Worm (Caenorhabditis elegans) whole organism, late embryonic: Measurements from ENCODE around the gene Y39E4B.13.

Source experiments
- C38D4.7 ChIP-seq: fragments of 200-800 bp; sonication (Bioruptor generic); optimal IDR thresholded peaks from 2 replicates; lab custom pipeline; 2018; ENCODE audit warnings: mild to moderate bottlenecking, missing genetic modification characterization, moderate library complexity, missing compliant biosample characterization
- F13H6.1 ChIP-seq: sonication (generic microtip); optimal IDR thresholded peaks from 2 replicates; lab custom pipeline; 2016; ENCODE audit warnings: missing genetic modification characterization, missing compliant biosample characterization
- K09A11.1 ChIP-seq: sonication (generic microtip); optimal IDR thresholded peaks from 2 replicates; lab custom pipeline; 2017; ENCODE audit warnings: antibody characterized with exemption, mild to moderate bottlenecking, missing genetic modification characterization, missing compliant biosample characterization; ENCODE audit not compliant: insufficient read depth
- T23F11.4 ChIP-seq: fragments of 200-800 bp; sonication (Bioruptor generic); optimal IDR thresholded peaks from 2 replicates; lab custom pipeline; 2018; ENCODE audit warnings: mild to moderate bottlenecking, missing genetic modification characterization, missing compliant biosample characterization
- Y22D7AL.16 ChIP-seq: sonication (generic microtip); optimal IDR thresholded peaks from 2 replicates; lab custom pipeline; 2016; ENCODE audit warnings: missing genetic modification characterization, missing compliant biosample characterization
- ahr-1 ChIP-seq: sonication (generic microtip); optimal IDR thresholded peaks from 2 replicates; lab custom pipeline; 2016; ENCODE audit warnings: missing genetic modification characterization, missing compliant biosample characterization
- ceh-14 ChIP-seq: sonication (generic microtip); optimal IDR thresholded peaks from 2 replicates; lab custom pipeline; 2016; ENCODE audit warnings: missing genotype, missing genetic modification characterization, missing compliant biosample characterization
- ceh-18 ChIP-seq: sonication (generic microtip); optimal IDR thresholded peaks from 2 replicates; lab custom pipeline; 2016; ENCODE audit warnings: missing genetic modification characterization, missing compliant biosample characterization
- ceh-19 ChIP-seq: fragments of 200-800 bp; sonication (Bioruptor generic); optimal IDR thresholded peaks from 2 replicates; lab custom pipeline; 2018; ENCODE audit warnings: mild to moderate bottlenecking, missing genetic modification characterization, missing compliant biosample characterization
- ceh-22 ChIP-seq: sonication (generic microtip); optimal IDR thresholded peaks from 2 replicates; lab custom pipeline; 2017; ENCODE audit warnings: missing biosample characterization, missing genetic modification characterization
- ceh-24 ChIP-seq: sonication (generic microtip); optimal IDR thresholded peaks from 2 replicates; lab custom pipeline; 2016; ENCODE audit warnings: mild to moderate bottlenecking, missing genetic modification characterization, missing compliant biosample characterization
- ceh-31 ChIP-seq: sonication (generic microtip); optimal IDR thresholded peaks from 2 replicates; lab custom pipeline; 2016; ENCODE audit warnings: missing genetic modification characterization, missing compliant biosample characterization
- ceh-34 ChIP-seq: sonication (generic microtip); optimal IDR thresholded peaks from 2 replicates; lab custom pipeline; 2016; ENCODE audit warnings: mild to moderate bottlenecking, missing genetic modification characterization, missing compliant biosample characterization
- ceh-6 ChIP-seq: fragments of 200-800 bp; sonication (Bioruptor generic); optimal IDR thresholded peaks from 2 replicates; lab custom pipeline; 2018; ENCODE audit warnings: mild to moderate bottlenecking, missing genetic modification characterization, missing compliant biosample characterization
- che-1 ChIP-seq: sonication (generic microtip); optimal IDR thresholded peaks from 2 replicates; lab custom pipeline; 2016; ENCODE audit warnings: mild to moderate bottlenecking, missing genetic modification characterization, missing compliant biosample characterization
- dve-1 ChIP-seq: sonication (generic microtip); optimal IDR thresholded peaks from 2 replicates; lab custom pipeline; 2017; ENCODE audit warnings: antibody characterized with exemption, mild to moderate bottlenecking, missing genetic modification characterization, missing compliant biosample characterization
- fax-1 ChIP-seq: sonication (generic microtip); optimal IDR thresholded peaks from 2 replicates; lab custom pipeline; 2016; ENCODE audit warnings: missing genotype, missing genetic modification characterization, missing compliant biosample characterization
- fkh-10 ChIP-seq: fragments of 150-350 bp; optimal IDR thresholded peaks from 2 replicates; lab custom pipeline; 2014; ENCODE audit warnings: missing biosample characterization, missing genetic modification reagents, missing genetic modification characterization
- gmeb-2 ChIP-seq: sonication (generic microtip); optimal IDR thresholded peaks from 2 replicates; lab custom pipeline; 2016; ENCODE audit warnings: missing genetic modification characterization, inconsistent platforms, missing compliant biosample characterization
- hlh-13 ChIP-seq: fragments of 200-800 bp; sonication (Bioruptor generic); optimal IDR thresholded peaks from 2 replicates; lab custom pipeline; 2018; ENCODE audit warnings: mild to moderate bottlenecking, missing genetic modification characterization, missing compliant biosample characterization
- hlh-15 ChIP-seq: sonication (generic microtip); optimal IDR thresholded peaks from 2 replicates; lab custom pipeline; 2016; ENCODE audit warnings: missing genetic modification characterization, missing compliant biosample characterization
- hlh-30 ChIP-seq: sonication (generic microtip); optimal IDR thresholded peaks from 2 replicates; lab custom pipeline; 2017; ENCODE audit warnings: antibody characterized with exemption, missing genetic modification characterization, missing compliant biosample characterization; ENCODE audit not compliant: insufficient read depth
- hlh-6 ChIP-seq: sonication (generic microtip); optimal IDR thresholded peaks from 2 replicates; lab custom pipeline; 2016; ENCODE audit warnings: missing genotype, missing genetic modification characterization, missing compliant biosample characterization
- hlh-8 ChIP-seq: sonication (generic microtip); optimal IDR thresholded peaks from 2 replicates; lab custom pipeline; 2016; ENCODE audit warnings: missing genotype, missing genetic modification characterization, missing compliant biosample characterization
- lin-11 ChIP-seq: fragments of 200-800 bp; sonication (Bioruptor generic); optimal IDR thresholded peaks from 2 replicates; lab custom pipeline; 2018; ENCODE audit warnings: mild to moderate bottlenecking, missing genetic modification characterization, missing compliant biosample characterization
- nhr-11 ChIP-seq: fragments of 150-350 bp; optimal IDR thresholded peaks from 2 replicates; lab custom pipeline; 2014; ENCODE audit warnings: missing biosample characterization, missing genetic modification characterization
- nhr-232 ChIP-seq: sonication (generic microtip); optimal IDR thresholded peaks from 2 replicates; lab custom pipeline; 2016; ENCODE audit warnings: missing genetic modification characterization, missing compliant biosample characterization
- npax-4 ChIP-seq: sonication (generic microtip); optimal IDR thresholded peaks from 2 replicates; lab custom pipeline; 2016; ENCODE audit warnings: missing genetic modification characterization, missing compliant biosample characterization
- odd-2 ChIP-seq: sonication (generic microtip); optimal IDR thresholded peaks from 2 replicates; lab custom pipeline; 2017; ENCODE audit warnings: antibody characterized with exemption, mild to moderate bottlenecking, missing genetic modification characterization, missing compliant biosample characterization
- pag-3 ChIP-seq: sonication (generic microtip); optimal IDR thresholded peaks from 2 replicates; lab custom pipeline; 2016; ENCODE audit warnings: missing compliant biosample characterization, missing genetic modification characterization, borderline replicate concordance
- pat-9 ChIP-seq: fragments of 200-800 bp; sonication (Bioruptor generic); optimal IDR thresholded peaks from 2 replicates; lab custom pipeline; 2018; ENCODE audit warnings: mild to moderate bottlenecking, missing genetic modification characterization, moderate library complexity, missing compliant biosample characterization
- pha-2 ChIP-seq: sonication (generic microtip); optimal IDR thresholded peaks from 2 replicates; lab custom pipeline; 2017; ENCODE audit warnings: mild to moderate bottlenecking, missing genetic modification characterization, missing compliant biosample characterization
- pha-4 ChIP-seq: fragments of 150-350 bp; optimal IDR thresholded peaks from 2 replicates; lab custom pipeline; 2018; ENCODE audit warnings: missing biosample characterization, missing genetic modification reagents, missing genetic modification characterization
- pqm-1 ChIP-seq: sonication (generic microtip); optimal IDR thresholded peaks from 2 replicates; lab custom pipeline; 2016; ENCODE audit warnings: missing genetic modification characterization, missing compliant biosample characterization
- pros-1 ChIP-seq: fragments of 150-350 bp; optimal IDR thresholded peaks from 2 replicates; lab custom pipeline; 2014; ENCODE audit warnings: missing biosample characterization, missing genetic modification reagents, missing genetic modification characterization
- ref-2 ChIP-seq: sonication (generic microtip); optimal IDR thresholded peaks from 2 replicates; lab custom pipeline; 2016; ENCODE audit warnings: missing genetic modification characterization, missing compliant biosample characterization
- rnt-1 ChIP-seq: sonication (generic microtip); optimal IDR thresholded peaks from 2 replicates; lab custom pipeline; 2016; ENCODE audit warnings: missing genetic modification characterization, missing compliant biosample characterization
- sdc-2 ChIP-seq: sonication (generic microtip); optimal IDR thresholded peaks from 2 replicates; lab custom pipeline; 2016; ENCODE audit warnings: missing genotype, missing genetic modification characterization, missing compliant biosample characterization
- sox-2 ChIP-seq: fragments of 200-800 bp; sonication (Bioruptor generic); IDR thresholded peaks from 2 replicates; pipeline ENCODE4 v1.3.6; 2022; ENCODE audit warnings: missing genetic modification reagents, missing genetic modification characterization, missing compliant biosample characterization
- sox-4 ChIP-seq: sonication (generic microtip); optimal IDR thresholded peaks from 2 replicates; lab custom pipeline; 2017; ENCODE audit warnings: mild to moderate bottlenecking, missing genetic modification characterization, inconsistent platforms, missing compliant biosample characterization
- ttx-3 ChIP-seq: sonication (generic microtip); optimal IDR thresholded peaks from 2 replicates; lab custom pipeline; 2016; ENCODE audit warnings: missing genetic modification reagents, missing genetic modification characterization, missing compliant biosample characterization
- unc-42 ChIP-seq: sonication (generic microtip); optimal IDR thresholded peaks from 2 replicates; lab custom pipeline; 2016; ENCODE audit warnings: missing genotype, missing genetic modification characterization, missing compliant biosample characterization

The Y39E4B.13 gene

DNA sequence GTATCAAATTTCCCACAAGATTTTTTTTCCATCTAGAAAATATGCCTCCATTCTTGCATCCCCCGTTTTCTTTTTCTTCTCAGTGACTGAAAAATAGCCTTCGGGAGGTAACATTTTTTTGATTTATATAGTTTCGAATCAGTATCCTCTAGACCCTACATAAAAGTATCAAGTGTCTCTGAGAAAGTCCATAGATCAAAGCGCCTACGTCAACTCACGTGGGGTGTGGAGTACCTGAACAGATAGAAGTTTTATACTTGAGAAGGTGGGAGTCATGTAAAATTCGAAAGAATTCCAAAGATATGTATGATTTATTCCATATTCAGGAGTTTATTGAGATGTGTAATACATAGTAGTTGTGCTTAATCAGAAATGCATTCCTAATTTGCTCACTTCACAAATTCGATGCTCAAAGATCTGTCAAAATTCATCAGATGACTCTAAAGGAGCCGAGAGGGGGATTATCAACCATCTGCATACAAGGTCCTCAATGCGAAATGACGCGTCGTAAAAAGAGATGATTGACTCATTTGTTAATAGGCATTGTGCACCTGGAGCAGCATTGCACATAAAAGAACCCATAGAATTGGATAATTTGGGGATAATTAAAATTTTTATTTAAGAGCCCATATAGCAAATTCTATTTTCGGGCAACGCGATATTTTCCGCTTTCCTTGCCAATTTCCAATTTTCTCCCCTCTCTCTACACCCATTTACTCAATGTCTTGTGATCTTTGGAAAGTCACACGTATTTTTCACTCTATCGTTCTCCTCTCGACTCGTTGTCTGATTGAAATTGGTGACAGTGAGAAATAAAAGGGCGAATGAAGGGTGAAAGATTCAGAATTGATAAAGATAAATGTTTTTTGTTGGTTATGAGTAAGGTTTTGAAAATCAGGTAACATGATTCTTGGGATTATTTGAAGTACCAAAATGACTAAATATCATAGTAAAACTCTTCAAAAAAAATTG lies 26.4 kb upstream of the Y39E4B.13 start:
- TF ChIP-seq hlh-30 (tag; lab: Kevin White, UChicago): peak; percentile 49
- no peak for TF ChIP-seq sox-4 (tag; lab: Kevin White, UChicago)
- no peak for TF ChIP-seq npax-4
- peak; percentile 28; the same call in 1 of the 2 replicates for TF ChIP-seq sox-2 (GFP tag; lab: Robert Waterston, UW)
- no peak for TF ChIP-seq ceh-6 (GFP tag; lab: Kevin White, UChicago)
- peak; percentile 83 for TF ChIP-seq unc-42
- peak; percentile 31 for TF ChIP-seq ref-2
- TF ChIP-seq hlh-15 (tag; lab: Kevin White, UChicago): no peak
- peak; percentile 63 for TF ChIP-seq ceh-31 (tag; lab: Kevin White, UChicago)
- peak; percentile 70 for TF ChIP-seq ceh-14 (tag; lab: Kevin White, UChicago)
- TF ChIP-seq ceh-19 (GFP tag; lab: Kevin White, UChicago): no peak
- no peak for TF ChIP-seq lin-11
- TF ChIP-seq, all 69 proteins: peak for 6

DNA sequence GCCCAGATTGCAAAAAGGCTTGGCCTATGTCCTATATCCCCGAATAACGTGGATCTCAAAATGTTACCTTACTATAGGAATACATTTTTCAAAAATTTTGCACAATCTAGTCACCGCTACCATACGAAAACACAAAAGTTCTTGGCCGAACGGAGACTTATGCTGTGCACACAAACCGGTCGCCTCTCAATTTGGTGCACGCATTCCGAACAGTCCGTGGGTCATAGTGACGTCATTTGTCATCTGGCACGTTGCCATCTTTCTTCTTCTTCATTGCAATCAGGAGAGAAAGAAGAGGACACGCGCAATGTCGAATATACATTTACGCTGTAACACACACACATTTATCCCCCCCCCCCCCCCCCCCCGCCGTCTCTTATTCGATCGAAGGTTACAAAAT lies 25.2 kb upstream of the Y39E4B.13 start:
- TF ChIP-seq F13H6.1 (tag; lab: Kevin White, UChicago): no peak
- TF ChIP-seq che-1 (tag; lab: Kevin White, UChicago): no peak
- no peak for TF ChIP-seq pros-1 (tag; lab: Kevin White, UChicago)
- no peak for TF ChIP-seq nhr-11 (tag; lab: Kevin White, UChicago)
- no peak for TF ChIP-seq odd-2 (tag; lab: Kevin White, UChicago)
- no peak for TF ChIP-seq ceh-22
- TF ChIP-seq pha-2: no peak
- no peak for TF ChIP-seq T23F11.4 (GFP tag; lab: Kevin White, UChicago)
- TF ChIP-seq pat-9: no peak
- TF ChIP-seq pqm-1 (tag; lab: Kevin White, UChicago): no peak
- TF ChIP-seq ttx-3 (tag; lab: Kevin White, UChicago): no peak
- no peak for TF ChIP-seq nhr-232 (tag; lab: Kevin White, UChicago)
- TF ChIP-seq pha-4: no peak
- no peak for TF ChIP-seq hlh-13 (GFP tag; lab: Kevin White, UChicago)
- no peak for TF ChIP-seq ahr-1 (tag; lab: Kevin White, UChicago)
- no peak for TF ChIP-seq npax-4
- TF ChIP-seq pag-3 (tag; lab: Kevin White, UChicago): no peak
- TF ChIP-seq ceh-31 (tag; lab: Kevin White, UChicago): no peak

DNA sequence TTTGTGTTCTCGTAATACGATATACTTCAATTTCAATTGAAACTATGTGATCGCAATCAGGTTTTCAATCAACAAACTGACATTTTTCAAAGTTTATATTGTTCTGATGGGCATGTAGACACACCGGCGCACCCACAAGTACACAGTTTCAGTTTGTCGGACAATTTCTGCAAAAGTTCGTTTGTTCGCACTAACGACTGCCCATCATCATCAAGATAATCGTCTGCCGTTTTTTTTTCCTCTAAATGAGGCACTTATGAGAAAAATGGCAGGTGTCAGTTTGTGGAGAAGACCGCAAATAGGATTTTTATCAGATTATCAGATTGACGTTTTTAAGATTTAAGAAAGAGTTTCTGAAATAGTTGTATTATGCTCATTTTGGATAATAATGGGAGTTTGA lies 24.1 kb upstream of the Y39E4B.13 start:
- TF ChIP-seq ceh-18 (tag; lab: Kevin White, UChicago): no peak
- no peak for TF ChIP-seq pag-3 (tag; lab: Kevin White, UChicago)
- TF ChIP-seq F13H6.1 (tag; lab: Kevin White, UChicago): no peak

DNA sequence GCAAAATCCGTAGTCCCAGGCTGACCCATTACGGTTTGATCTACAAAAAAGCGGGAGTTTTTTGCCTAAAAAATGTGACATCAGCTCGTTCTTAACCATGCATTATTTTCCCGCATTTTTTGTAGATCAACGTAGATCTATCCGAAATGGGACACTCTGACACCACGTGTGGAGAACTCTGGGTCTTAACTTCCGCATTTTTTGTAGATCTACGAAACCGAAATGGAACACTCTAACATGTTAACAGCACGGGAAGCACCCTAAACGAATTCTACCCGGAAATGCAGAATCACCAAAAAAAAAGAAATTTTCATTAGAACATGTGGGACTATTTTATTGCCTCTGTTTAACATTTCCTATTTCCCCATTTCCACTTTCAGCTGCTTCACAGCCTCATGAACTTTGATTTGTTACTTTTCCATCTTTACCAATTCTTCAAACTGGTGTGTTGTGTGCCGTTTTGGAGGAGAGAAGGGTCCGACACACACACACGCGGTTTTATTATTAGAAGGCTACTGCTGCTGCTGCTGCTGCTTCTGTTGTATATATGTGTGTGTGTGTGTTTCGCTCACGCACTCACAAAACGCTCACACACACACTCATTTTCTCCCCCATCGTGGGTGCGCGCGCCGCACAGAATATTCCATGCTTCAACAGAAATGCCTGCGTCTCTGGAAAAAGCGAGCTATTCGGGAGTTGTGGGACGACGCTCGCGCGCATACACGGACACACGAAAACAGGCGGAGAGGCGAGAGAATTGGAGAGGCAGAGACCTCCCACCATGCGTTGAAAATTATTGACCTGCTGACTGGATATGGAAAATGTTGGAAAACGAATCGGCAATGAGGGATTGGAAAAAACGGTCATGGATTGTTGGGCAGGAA lies 22.8 kb upstream of the Y39E4B.13 start:
- peak; percentile 63 for TF ChIP-seq fkh-10 (GFP tag; lab: Kevin White, UChicago)
- peak; percentile 47 for TF ChIP-seq sdc-2 (tag; lab: Kevin White, UChicago)
- no peak for TF ChIP-seq C38D4.7 (GFP tag; lab: Kevin White, UChicago)
- TF ChIP-seq pha-2: peak; percentile 56
- TF ChIP-seq gmeb-2 (tag; lab: Kevin White, UChicago): peak; percentile 1
- TF ChIP-seq rnt-1 (tag; lab: Kevin White, UChicago): peak; percentile 82
- TF ChIP-seq ceh-24: no peak
- TF ChIP-seq pag-3 (tag; lab: Kevin White, UChicago): peak; percentile 61
- peak; percentile 55 for TF ChIP-seq pat-9
- peak; percentile 75 for TF ChIP-seq hlh-6
- TF ChIP-seq hlh-13 (GFP tag; lab: Kevin White, UChicago): no peak
- TF ChIP-seq K09A11.1: peak; percentile 23
- peak; percentile 31 for TF ChIP-seq fax-1 (tag; lab: Kevin White, UChicago)
- TF ChIP-seq pqm-1 (tag; lab: Kevin White, UChicago): no peak
- TF ChIP-seq ceh-19 (GFP tag; lab: Kevin White, UChicago): peak; percentile 66
- no peak for TF ChIP-seq Y22D7AL.16 (tag; lab: Kevin White, UChicago)
- peak; percentile 58 for TF ChIP-seq hlh-8 (tag; lab: Kevin White, UChicago)
- TF ChIP-seq odd-2 (tag; lab: Kevin White, UChicago): no peak
- TF ChIP-seq dve-1 (tag; lab: Kevin White, UChicago): peak; percentile 86
- TF ChIP-seq ceh-34 (tag; lab: Kevin White, UChicago): peak; percentile 86
